Worm (Caenorhabditis elegans) whole organism, young adult: ENCODE data around the gene F54B11.8.

Experiments used
- T26A5.8 ChIP-seq: sonication (generic microtip); optimal IDR thresholded peaks from 2 replicates; lab custom pipeline; 2016; ENCODE audit warnings: missing genetic modification characterization, missing compliant biosample characterization
- hmg-20 ChIP-seq: fragments of 200-800 bp; sonication (Bioruptor generic); IDR thresholded peaks from 2 replicates; pipeline ENCODE4 v1.3.6; 2022; ENCODE audit warnings: missing genetic modification reagents, missing genetic modification characterization, missing compliant biosample characterization
- tbp1 ChIP-seq: fragments of 200-800 bp; sonication (Bioruptor generic); optimal IDR thresholded peaks from 2 replicates; lab custom pipeline; 2018; ENCODE audit warnings: mild to moderate bottlenecking, missing genetic modification characterization, missing compliant biosample characterization

DNA sequence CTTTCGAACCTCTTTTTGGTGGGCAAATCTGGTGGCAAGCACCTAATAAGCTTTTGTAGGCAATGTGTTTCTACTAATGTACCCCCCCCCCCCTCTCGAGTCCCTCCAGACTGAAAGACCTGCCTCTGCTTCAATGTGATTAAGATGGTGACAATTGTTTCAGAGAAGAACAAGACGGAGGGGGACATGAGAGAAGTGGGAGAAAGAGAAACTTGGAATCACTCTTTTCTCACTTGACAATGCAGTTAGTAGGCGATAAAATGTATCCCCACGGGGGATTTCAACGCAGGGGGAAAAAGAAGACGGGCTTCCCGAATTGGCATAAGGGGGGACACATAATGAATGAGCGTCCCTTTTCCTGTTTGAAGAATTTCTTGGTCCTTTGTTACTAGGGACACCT, 28.5 kb upstream of the F54B11.8 start:
- TF ChIP-seq tbp1 (GFP tag; lab: Kevin White, UChicago), result no peak
- TF ChIP-seq T26A5.8 (tag; lab: Kevin White, UChicago), result no peak
- no peak for TF ChIP-seq hmg-20 (GFP tag; lab: Robert Waterston, UW)
